Worm (Caenorhabditis elegans): ENCODE results near the gene R53.4.

DNA sequence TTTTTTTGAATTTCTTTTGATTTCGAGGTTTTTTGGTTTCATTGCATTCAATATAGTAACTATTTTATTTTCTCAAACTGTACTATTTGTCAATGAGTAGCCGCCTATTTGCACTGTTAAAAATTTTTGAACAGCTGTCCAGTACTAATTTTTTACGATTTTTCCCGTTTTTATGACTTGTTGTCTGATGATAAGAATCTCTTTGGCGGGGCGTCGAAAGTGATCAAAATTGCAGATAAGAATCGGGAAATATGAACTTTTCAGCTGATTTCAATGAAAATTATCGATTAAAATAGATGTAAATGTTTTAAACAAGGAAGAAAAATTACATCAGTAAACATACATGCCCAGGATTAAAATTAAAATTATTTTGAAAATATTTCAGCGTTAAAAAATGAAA lies 6.4 kb upstream of the R53.4 start:
- TF ChIP-seq dmd-4 (tag; optimal IDR thresholded peaks at IDR 0.05) (no peak), lin-13 (GFP tag; optimal IDR thresholded peaks at IDR 0.05) (no peak), nhr-25 (tag; optimal IDR thresholded peaks at IDR 0.05) (peak; percentile 32), snpc-4 (tag; optimal IDR thresholded peaks at IDR 0.05) (no peak), lsy-2 (tag; optimal IDR thresholded peaks at IDR 0.05) (no peak), egl-27 (tag; optimal IDR thresholded peaks at IDR 0.05) (no peak), ama-1 (optimal IDR thresholded peaks at IDR 0.05) (no peak)
